Worm (Caenorhabditis elegans) whole organism, L4 larva: ENCODE data around the gene cwp-1.

ENCODE experiments used
- ama-1 ChIP-seq: fragments of 150-350 bp; optimal IDR thresholded peaks from 2 replicates; lab custom pipeline; 2014; ENCODE audit warnings: inconsistent platforms, mixed read lengths
- ceh-82 ChIP-seq: sonication (generic microtip); optimal IDR thresholded peaks from 2 replicates; lab custom pipeline; 2017; ENCODE audit warnings: missing biosample characterization, missing genetic modification characterization
- egl-27 ChIP-seq: sonication (generic microtip); optimal IDR thresholded peaks from 3 replicates; lab custom pipeline; 2017; ENCODE audit warnings: missing biosample characterization, missing genetic modification reagents, missing genetic modification characterization
- hif-1 ChIP-seq, 2 experiments: sonication (generic microtip); optimal IDR thresholded peaks; 2 replicates each; lab custom pipeline; 2016 to 2017; ENCODE audit warnings: missing compliant biosample characterization in 2 of 2, missing genetic modification characterization in 2 of 2, missing genetic modification reagents in 2 of 2, missing genotype in 2 of 2, mild to moderate bottlenecking in 1 of 2
- mdl-1 ChIP-seq, 2 experiments: fragments of 150-350 bp in 1 of 2; sonication (generic microtip) in 1 of 2; optimal IDR thresholded peaks; 2 replicates each; lab custom pipeline; 2014 to 2017; ENCODE audit warnings: missing biosample characterization in 2 of 2, missing genetic modification characterization in 2 of 2
- nhr-6 ChIP-seq: fragments of 150-350 bp; optimal IDR thresholded peaks from 2 replicates; lab custom pipeline; 2014; ENCODE audit warnings: missing biosample characterization, missing genetic modification characterization
- nhr-76 ChIP-seq: fragments of 150-350 bp; optimal IDR thresholded peaks from 2 replicates; lab custom pipeline; 2014; ENCODE audit warnings: missing biosample characterization, missing genetic modification characterization
- spr-3 ChIP-seq: fragments of 200-800 bp; sonication (Bioruptor generic); optimal IDR thresholded peaks from 2 replicates; lab custom pipeline; 2018; ENCODE audit warnings: mild to moderate bottlenecking, missing genetic modification characterization, missing compliant biosample characterization
- zag-1 ChIP-seq: fragments of 150-350 bp; optimal IDR thresholded peaks from 2 replicates; lab custom pipeline; 2014; ENCODE audit warnings: missing biosample characterization, missing genetic modification characterization

ce11 chrV:4862737-4863136 is 21.7 kb upstream of the cwp-1 start, which contains the start of gene C37H5.13:
- TF ChIP-seq spr-3 (GFP tag; lab: Kevin White, UChicago) (no peak), ceh-82 (tag; lab: Kevin White, UChicago) (no peak), egl-27 (tag; lab: Kevin White, UChicago) (no peak), zag-1 (tag; lab: Kevin White, UChicago) (no peak), hif-1 (tag; optimal IDR thresholded peaks at IDR 0.05; lab: Kevin White, UChicago) (peak in 1 of 2 experiments; percentile 2), nhr-6 (tag; lab: Kevin White, UChicago) (no peak), mdl-1 (tag; optimal IDR thresholded peaks at IDR 0.05; lab: Kevin White, UChicago) (peak in 1 of 2 experiments; percentile 27), nhr-76 (tag; lab: Kevin White, UChicago) (no peak), ama-1 (lab: Kevin White, UChicago) (no peak)
